Worm (Caenorhabditis elegans): ENCODE results near the gene smvt-1.

ce11 chrX:2497816-2498215 is 51.0 kb downstream of the smvt-1 start:
- TF ChIP-seq ztf-11 (tag; optimal IDR thresholded peaks at IDR 0.05): no peak
- no peak for TF ChIP-seq unc-98 (GFP tag; IDR thresholded peaks at IDR 0.05)
- TF ChIP-seq rnt-1 (tag; optimal IDR thresholded peaks at IDR 0.05): no peak
- no peak for TF ChIP-seq ceh-88 (GFP tag; IDR thresholded peaks at IDR 0.05)
- TF ChIP-seq dpl-1 (GFP tag; optimal IDR thresholded peaks at IDR 0.05): no peak
- no peak for TF ChIP-seq ceh-82 (tag; optimal IDR thresholded peaks at IDR 0.05)
- no peak for TF ChIP-seq alr-1 (tag; optimal IDR thresholded peaks at IDR 0.05; ENCODE audit: borderline replicate concordance)
- no peak for TF ChIP-seq tlp-1 (tag; optimal IDR thresholded peaks at IDR 0.05)
- TF ChIP-seq pag-3 (tag; optimal IDR thresholded peaks at IDR 0.05; ENCODE audit: borderline replicate concordance, insufficient read depth): no peak
- TF ChIP-seq elt-3 (tag; optimal IDR thresholded peaks at IDR 0.05): no peak
- no peak for TF ChIP-seq nhr-71 (tag; optimal IDR thresholded peaks at IDR 0.05)
- no peak for TF ChIP-seq egl-27 (tag; optimal IDR thresholded peaks at IDR 0.05)
- no peak for TF ChIP-seq irx-1 (tag; optimal IDR thresholded peaks at IDR 0.05)

All from whole organism, L1 larva.